Fruit fly (Drosophila melanogaster): ENCODE results near the gene CG5111.
A peak's percentile ranks its signal among the peaks of the same experiment; 100 is the strongest.

CG5111 gene

DNA sequence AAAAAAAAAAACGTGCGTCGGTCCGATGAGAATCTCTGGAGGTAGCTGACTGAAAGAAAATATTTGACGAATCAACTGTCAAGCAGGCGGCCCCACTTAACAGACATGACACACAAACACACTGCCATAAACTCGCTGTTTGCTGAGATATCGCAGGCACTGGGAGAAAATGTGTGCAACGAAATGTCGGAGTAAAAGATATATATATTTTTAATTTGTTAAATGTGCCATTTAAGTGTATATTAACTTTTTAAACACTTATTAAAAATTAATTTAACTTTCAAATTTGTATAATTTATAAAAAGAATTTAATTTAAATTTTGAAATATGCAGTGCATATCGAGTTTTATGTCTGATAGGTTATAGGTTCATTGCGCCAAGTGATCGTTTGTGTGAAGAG, 17.0 kb upstream of the CG5111 start (continued):
- TF ChIP-seq Ssrp (tag; optimal IDR thresholded peaks at IDR 0.05) = peak; percentile 61
- TF ChIP-seq Hr51 (GFP tag; optimal IDR thresholded peaks at IDR 0.05) = no peak
- peak; percentile 26; the same call in 1 of the 2 replicates for TF ChIP-seq ssp (GFP tag; IDR thresholded peaks at IDR 0.05)
- TF ChIP-seq CG12299 (tag; optimal IDR thresholded peaks at IDR 0.05) = peak; percentile 16
- TF ChIP-seq CG2120 (GFP tag; optimal IDR thresholded peaks at IDR 0.05) = no peak
- peak; percentile 67; the same call in 1 of the 2 replicates for TF ChIP-seq GATAe (GFP tag; conservative IDR thresholded peaks at IDR 0.05)
- no peak for TF ChIP-seq CG15479 (GFP tag; optimal IDR thresholded peaks at IDR 0.05)
- TF ChIP-seq dpn (GFP tag; optimal IDR thresholded peaks at IDR 0.05) = peak in 1 of 2 experiments; percentile 37
- no peak for TF ChIP-seq Lim3 (GFP tag; IDR thresholded peaks at IDR 0.05)
- no peak for TF ChIP-seq Camta (GFP tag; optimal IDR thresholded peaks at IDR 0.05)
- no peak for TF ChIP-seq pum (GFP tag; optimal IDR thresholded peaks at IDR 0.05)
- no peak for TF ChIP-seq CG17612 (GFP tag; IDR thresholded peaks at IDR 0.05)
- TF ChIP-seq CG1233 (GFP tag; optimal IDR thresholded peaks at IDR 0.05) = peak; percentile 8
- peak; percentile 53 for TF ChIP-seq onecut (GFP tag; IDR thresholded peaks at IDR 0.05)
- peak; percentile 58 for TF ChIP-seq lmd (GFP tag; IDR thresholded peaks at IDR 0.05)
- TF ChIP-seq hth (optimal IDR thresholded peaks at IDR 0.05) = no peak
- TF ChIP-seq eve (GFP tag; optimal IDR thresholded peaks at IDR 0.05) = no peak
- TF ChIP-seq CG18011 (GFP tag; optimal IDR thresholded peaks at IDR 0.05) = no peak
- no peak for TF ChIP-seq Dbx (GFP tag; IDR thresholded peaks at IDR 0.05)
- no peak for TF ChIP-seq bbx (GFP tag; IDR thresholded peaks at IDR 0.05; ENCODE audit: partially characterized antibody)
- TF ChIP-seq grn (GFP tag; optimal IDR thresholded peaks at IDR 0.05) = no peak
- TF ChIP-seq slbo (GFP tag; IDR thresholded peaks at IDR 0.05) = peak; percentile 24; the same call in 1 of the 2 replicates
- TF ChIP-seq CG12071 (GFP tag; optimal IDR thresholded peaks at IDR 0.05) = peak; percentile 11
- peak; percentile 71 for TF ChIP-seq vvl (GFP tag; IDR thresholded peaks at IDR 0.05)
- TF ChIP-seq bab2 (GFP tag; optimal IDR thresholded peaks at IDR 0.05) = no peak
- TF ChIP-seq CG5180 (GFP tag; optimal IDR thresholded peaks at IDR 0.05) = no peak
- TF ChIP-seq CG4730 (GFP tag; IDR thresholded peaks at IDR 0.05) = peak; percentile 46; the same call in 1 of the 2 replicates
- peak; percentile 44; the same call in 1 of the 3 replicates for TF ChIP-seq zfh1 (GFP tag; IDR thresholded peaks at IDR 0.05)
- no peak for TF ChIP-seq CG4282 (GFP tag; optimal IDR thresholded peaks at IDR 0.05)
- TF ChIP-seq CoRest (tag; optimal IDR thresholded peaks at IDR 0.05) = peak; percentile 36
- no peak for TF ChIP-seq CG15269 (tag; optimal IDR thresholded peaks at IDR 0.05)
- TF ChIP-seq CG10959 (GFP tag; IDR thresholded peaks at IDR 0.05) = 0 out of 2 replicates have a peak, but pooled peaks have one; percentile 13
- peak; percentile 39 for TF ChIP-seq lbe (GFP tag; optimal IDR thresholded peaks at IDR 0.05)
- peak; percentile 68 for TF ChIP-seq CG2875 (GFP tag; optimal IDR thresholded peaks at IDR 0.05)
- no peak for TF ChIP-seq vfl (GFP tag; optimal IDR thresholded peaks at IDR 0.05)
- TF ChIP-seq HmgZ (tag; optimal IDR thresholded peaks at IDR 0.05) = no peak
- no peak for TF ChIP-seq chif (GFP tag; optimal IDR thresholded peaks at IDR 0.05)
- TF ChIP-seq sna (GFP tag; IDR thresholded peaks at IDR 0.05; ENCODE audit: partially characterized antibody) = no peak
- no peak for TF ChIP-seq sd (tag; optimal IDR thresholded peaks at IDR 0.05)
- peak; percentile 33 for TF ChIP-seq CG10147 (GFP tag; optimal IDR thresholded peaks at IDR 0.05)
- TF ChIP-seq ara (GFP tag; IDR thresholded peaks at IDR 0.05) = peak; percentile 61; the same call in 1 of the 2 replicates
- TF ChIP-seq fu2 (GFP tag; optimal IDR thresholded peaks at IDR 0.05) = no peak
- TF ChIP-seq ems (GFP tag; optimal IDR thresholded peaks at IDR 0.05) = no peak
- TF ChIP-seq H2.0 (GFP tag; IDR thresholded peaks at IDR 0.05) = peak; percentile 18; the same call in 1 of the 2 replicates
- TF ChIP-seq Abd-B (GFP tag; optimal IDR thresholded peaks at IDR 0.05) = peak; percentile 51
- peak; percentile 78 for TF ChIP-seq CG18262 (tag; optimal IDR thresholded peaks at IDR 0.05)
- no peak for TF ChIP-seq CG10366 (GFP tag; IDR thresholded peaks at IDR 0.05)
- no peak for TF ChIP-seq CG2889 (GFP tag; IDR thresholded peaks at IDR 0.05)
- TF ChIP-seq Usf (GFP tag; optimal IDR thresholded peaks at IDR 0.05) = no peak
- TF ChIP-seq CG8290 (GFP tag; optimal IDR thresholded peaks at IDR 0.05) = peak; percentile 41
- TF ChIP-seq CG8290 (tag; optimal IDR thresholded peaks at IDR 0.05) = no peak
- TF ChIP-seq CG11093 (GFP tag; IDR thresholded peaks at IDR 0.05) = no peak

Measured in whole organism, embryonic.